Worm (Caenorhabditis elegans) whole organism, L1 larva: Measurements from ENCODE around the gene fbxa-15.

Source experiments
- C34B4.2 ChIP-seq: sonication (generic microtip); optimal IDR thresholded peaks from 2 replicates; lab custom pipeline; 2017; ENCODE audit warnings: mild to moderate bottlenecking, missing genetic modification characterization, missing compliant biosample characterization
- F16B12.6 ChIP-seq: fragments of 150-350 bp; optimal IDR thresholded peaks from 2 replicates; lab custom pipeline; 2014; ENCODE audit warnings: missing biosample characterization, missing genetic modification characterization
- aly-2 ChIP-seq: fragments of 150-350 bp; optimal IDR thresholded peaks from 2 replicates; lab custom pipeline; 2014; ENCODE audit warnings: missing biosample characterization, missing genetic modification characterization
- ceh-8 ChIP-seq: fragments of 200-800 bp; sonication (Bioruptor generic); optimal IDR thresholded peaks from 2 replicates; lab custom pipeline; 2018; ENCODE audit warnings: mild to moderate bottlenecking, missing genetic modification characterization, moderate library complexity, missing compliant biosample characterization
- ceh-82 ChIP-seq, 3 experiments: fragments of 150-350 bp in 1 of 3; sonication (generic microtip) in 2 of 3; optimal IDR thresholded peaks; 2 replicates each; lab custom pipeline; 2014 to 2017; ENCODE audit warnings: missing biosample characterization in 3 of 3, missing genetic modification characterization in 3 of 3
- ceh-88 ChIP-seq: fragments of 200-800 bp; sonication (Bioruptor generic); IDR thresholded peaks from 2 replicates; pipeline ENCODE4 v1.3.6; 2022; ENCODE audit warnings: missing genetic modification characterization, missing compliant biosample characterization
- dsc-1 ChIP-seq: sonication (generic microtip); optimal IDR thresholded peaks from 2 replicates; lab custom pipeline; 2016; ENCODE audit warnings: mild to moderate bottlenecking, missing genetic modification characterization, missing compliant biosample characterization
- efl-1 ChIP-seq, 4 experiments: fragments of 150-350 bp; optimal IDR thresholded peaks in 3 of 4; peaks in 1 of 4; 1 replicate in 1 of 4; 2 replicates in 3 of 4; lab custom pipeline; 2014; ENCODE audit warnings: missing biosample characterization in 2 of 4, missing genetic modification characterization in 2 of 4, missing genetic modification reagents in 2 of 4
- egl-27 ChIP-seq, 2 experiments: fragments of 150-350 bp in 1 of 2; sonication (generic microtip); optimal IDR thresholded peaks; 3 replicates each; lab custom pipeline; 2017 to 2018; ENCODE audit warnings: missing biosample characterization in 2 of 2, missing genetic modification characterization in 2 of 2, missing genetic modification reagents in 2 of 2
- elt-2 ChIP-seq: sonication (generic microtip); optimal IDR thresholded peaks from 2 replicates; lab custom pipeline; 2016; ENCODE audit warnings: missing genetic modification characterization, mild to moderate bottlenecking, inconsistent platforms, missing compliant biosample characterization, missing genetic modification reagents
- elt-3 ChIP-seq, 6 experiments: fragments of 150-350 bp in 1 of 6; sonication (generic microtip); optimal IDR thresholded peaks; 2 replicates each; lab custom pipeline; 2017 to 2018; ENCODE audit warnings: missing biosample characterization in 6 of 6, missing genetic modification characterization in 6 of 6, inconsistent platforms in 1 of 6
- fkh-10 ChIP-seq: sonication (generic microtip); optimal IDR thresholded peaks from 2 replicates; lab custom pipeline; 2017; ENCODE audit warnings: missing biosample characterization, missing genetic modification reagents, missing genetic modification characterization
- fkh-4 ChIP-seq: sonication (generic microtip); optimal IDR thresholded peaks from 2 replicates; lab custom pipeline; 2016; ENCODE audit warnings: missing compliant biosample characterization, missing genetic modification characterization, borderline replicate concordance
- fkh-8 ChIP-seq: sonication (generic microtip); optimal IDR thresholded peaks from 2 replicates; lab custom pipeline; 2016; ENCODE audit warnings: mild to moderate bottlenecking, missing genetic modification characterization, missing compliant biosample characterization
- fos-1 ChIP-seq: fragments of 150-350 bp; optimal IDR thresholded peaks from 2 replicates; lab custom pipeline; 2014; ENCODE audit warnings: missing biosample characterization, missing genetic modification characterization
- isw-1 ChIP-seq: fragments of 200-800 bp; sonication (Bioruptor generic); IDR thresholded peaks from 2 replicates; pipeline ENCODE4 v1.3.6; 2022; ENCODE audit warnings: missing genetic modification characterization, missing compliant biosample characterization
- jun-1 ChIP-seq: fragments of 150-350 bp; optimal IDR thresholded peaks from 2 replicates; lab custom pipeline; 2014; ENCODE audit warnings: missing biosample characterization, missing genetic modification reagents, missing genetic modification characterization
- lin-14 ChIP-seq: fragments of 200-800 bp; sonication (Bioruptor generic); optimal IDR thresholded peaks from 2 replicates; lab custom pipeline; 2018; ENCODE audit warnings: mild to moderate bottlenecking, missing genetic modification characterization, moderate library complexity, missing compliant biosample characterization
- lin-15B ChIP-seq: fragments of 150-350 bp; sonication (generic microtip); optimal IDR thresholded peaks from 3 replicates; lab custom pipeline; 2014; ENCODE audit warnings: missing biosample characterization, missing genetic modification characterization
- lin-35 ChIP-seq, 2 experiments: fragments of 150-350 bp; optimal IDR thresholded peaks; 2 replicates each; lab custom pipeline; 2014; ENCODE audit warnings: missing biosample characterization in 2 of 2, missing genetic modification characterization in 2 of 2, missing genetic modification reagents in 2 of 2
- lsy-2 ChIP-seq, 2 experiments: fragments of 150-350 bp; optimal IDR thresholded peaks; 2 replicates each; lab custom pipeline; 2014; ENCODE audit warnings: missing biosample characterization in 2 of 2, missing genetic modification characterization in 2 of 2
- mep-1 ChIP-seq: fragments of 150-350 bp; optimal IDR thresholded peaks from 2 replicates; lab custom pipeline; 2014; ENCODE audit warnings: missing biosample characterization, missing genetic modification characterization
- nhr-11 ChIP-seq: fragments of 150-350 bp; optimal IDR thresholded peaks from 2 replicates; lab custom pipeline; 2014; ENCODE audit warnings: missing biosample characterization, missing genetic modification characterization
- nhr-12 ChIP-seq: sonication (generic microtip); optimal IDR thresholded peaks from 2 replicates; lab custom pipeline; 2017; ENCODE audit warnings: missing biosample characterization, missing genetic modification characterization
- nhr-19 ChIP-seq: fragments of 200-800 bp; sonication (Bioruptor generic); conservative IDR thresholded peaks from 2 replicates; pipeline ENCODE4 v1.3.6; 2022; ENCODE audit warnings: missing genetic modification characterization, missing compliant biosample characterization
- nhr-20 ChIP-seq: sonication (generic microtip); optimal IDR thresholded peaks from 2 replicates; lab custom pipeline; 2016; ENCODE audit warnings: mild to moderate bottlenecking, missing genetic modification characterization, missing compliant biosample characterization
- nhr-237 ChIP-seq: fragments of 150-350 bp; optimal IDR thresholded peaks from 2 replicates; lab custom pipeline; 2014; ENCODE audit warnings: missing biosample characterization, missing genetic modification characterization
- nhr-47 ChIP-seq: sonication (generic microtip); optimal IDR thresholded peaks from 2 replicates; lab custom pipeline; 2016; ENCODE audit warnings: mild to moderate bottlenecking, missing genetic modification characterization, moderate library complexity, missing compliant biosample characterization
- nhr-71 ChIP-seq: sonication (generic microtip); optimal IDR thresholded peaks from 2 replicates; lab custom pipeline; 2016; ENCODE audit warnings: mild to moderate bottlenecking, missing genetic modification characterization, moderate library complexity, missing compliant biosample characterization
- nhr-77 ChIP-seq: fragments of 150-350 bp; optimal IDR thresholded peaks from 2 replicates; lab custom pipeline; 2014; ENCODE audit warnings: missing biosample characterization, missing genetic modification characterization
- nhr-85 ChIP-seq: sonication (generic microtip); peaks from one replicate; lab custom pipeline; 2016; ENCODE audit warnings: missing genetic modification characterization, inconsistent platforms, missing compliant biosample characterization
- nhr-90 ChIP-seq: sonication (generic microtip); optimal IDR thresholded peaks from 2 replicates; lab custom pipeline; 2016; ENCODE audit warnings: mild to moderate bottlenecking, missing genetic modification characterization, missing compliant biosample characterization; ENCODE audit not compliant: poor library complexity
- pax-3 ChIP-seq: fragments of 200-800 bp; sonication (Bioruptor generic); optimal IDR thresholded peaks from 2 replicates; lab custom pipeline; 2018; ENCODE audit warnings: mild to moderate bottlenecking, missing genetic modification characterization, moderate library complexity, missing compliant biosample characterization
- pqm-1 ChIP-seq: sonication (generic microtip); optimal IDR thresholded peaks from 3 replicates; lab custom pipeline; 2017; ENCODE audit warnings: missing biosample characterization, missing genetic modification characterization
- skn-1 ChIP-seq: fragments of 150-350 bp; optimal IDR thresholded peaks from 2 replicates; lab custom pipeline; 2014; ENCODE audit warnings: missing biosample characterization, missing genetic modification characterization
- sox-4 ChIP-seq: sonication (generic microtip); optimal IDR thresholded peaks from 2 replicates; lab custom pipeline; 2016; ENCODE audit warnings: missing genetic modification characterization, missing compliant biosample characterization
- swsn-7 ChIP-seq: sonication (generic microtip); optimal IDR thresholded peaks from 2 replicates; lab custom pipeline; 2016; ENCODE audit warnings: missing genetic modification characterization, missing compliant biosample characterization
- tbx-2 ChIP-seq: sonication (generic microtip); optimal IDR thresholded peaks from 2 replicates; lab custom pipeline; 2016; ENCODE audit warnings: missing genetic modification characterization, missing compliant biosample characterization
- tlp-1 ChIP-seq: fragments of 150-350 bp; optimal IDR thresholded peaks from 2 replicates; lab custom pipeline; 2014; ENCODE audit warnings: missing biosample characterization, missing genetic modification characterization
- unc-62 ChIP-seq: fragments of 150-350 bp; optimal IDR thresholded peaks from 2 replicates; lab custom pipeline; 2014; ENCODE audit warnings: missing biosample characterization, missing genetic modification reagents, missing genetic modification characterization
- unc-86 ChIP-seq: sonication (generic microtip); optimal IDR thresholded peaks from 2 replicates; lab custom pipeline; 2016; ENCODE audit warnings: missing genetic modification characterization, missing compliant biosample characterization
- vab-15 ChIP-seq: sonication (generic microtip); optimal IDR thresholded peaks from 2 replicates; lab custom pipeline; 2017; ENCODE audit warnings: missing genotype, mild to moderate bottlenecking, missing genetic modification characterization, missing compliant biosample characterization
- zip-4 ChIP-seq: fragments of 200-800 bp; sonication (Bioruptor generic); optimal IDR thresholded peaks from 2 replicates; lab custom pipeline; 2018; ENCODE audit warnings: mild to moderate bottlenecking, missing genetic modification characterization, moderate library complexity, missing compliant biosample characterization
- ztf-11 ChIP-seq, 2 experiments: sonication (generic microtip); optimal IDR thresholded peaks; 2 replicates each; lab custom pipeline; 2016 to 2017; ENCODE audit warnings: missing genetic modification characterization in 2 of 2, missing biosample characterization in 1 of 2, missing compliant biosample characterization in 1 of 2

Gene fbxa-15

DNA sequence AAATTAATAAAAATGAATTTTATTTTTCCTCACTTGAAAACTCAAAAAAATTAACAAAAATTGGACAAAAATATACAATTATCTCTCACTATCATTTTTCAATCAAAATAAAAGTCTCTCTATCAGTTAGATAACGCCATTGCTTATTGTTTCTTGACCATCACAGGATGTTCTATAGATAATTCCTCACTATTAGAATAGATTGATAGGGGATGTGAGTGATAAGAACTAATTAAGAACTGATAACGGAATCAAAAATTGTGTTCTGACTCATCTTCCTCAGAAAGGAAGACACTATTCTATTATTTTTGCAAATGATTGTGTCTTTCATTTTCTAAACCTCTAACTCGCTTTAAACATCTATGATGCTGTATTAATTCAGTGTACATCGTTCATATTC, 32.3 kb downstream of the fbxa-15 start:
- TF ChIP-seq pqm-1 (tag; lab: Kevin White, UChicago) = peak; percentile 35
- TF ChIP-seq jun-1 (tag; lab: Kevin White, UChicago) = peak; percentile 75
- peak; percentile 87 for TF ChIP-seq elt-2
- no peak for TF ChIP-seq F16B12.6

DNA sequence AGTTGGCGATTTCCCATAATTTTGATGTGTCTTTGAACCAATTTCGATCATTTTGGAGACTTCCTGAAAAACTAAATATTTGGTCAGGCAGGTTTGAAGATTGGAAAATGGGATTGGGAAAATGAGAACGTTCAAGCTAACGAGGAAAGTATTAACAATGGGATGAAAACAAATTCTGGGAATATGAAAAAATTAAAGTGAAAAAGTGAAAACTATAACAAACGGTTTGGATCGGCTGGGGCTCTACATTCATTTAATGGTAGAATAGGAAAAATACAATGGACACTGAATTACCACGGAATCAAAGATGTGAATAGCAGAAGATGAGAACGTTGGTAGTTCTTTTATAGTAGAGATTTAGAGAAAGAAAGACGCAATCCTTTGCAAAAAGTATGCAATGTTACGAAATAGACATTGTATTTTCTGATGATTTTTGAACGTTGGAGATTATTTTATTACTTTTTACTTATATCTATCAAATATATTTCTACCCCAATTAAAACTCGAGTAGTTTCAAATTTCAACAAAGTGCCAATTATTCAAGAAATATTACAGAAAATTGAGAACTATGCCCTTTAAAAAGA, 32.9 kb downstream of the fbxa-15 start, which contains the start of gene fbxa-50:
fbxa-50 (minus strand) TSS at position 51 of the 584 bp plus-strand sequence.
- no peak for TF ChIP-seq nhr-77
- peak; percentile 21 for TF ChIP-seq skn-1 (tag; lab: Kevin White, UChicago)

DNA sequence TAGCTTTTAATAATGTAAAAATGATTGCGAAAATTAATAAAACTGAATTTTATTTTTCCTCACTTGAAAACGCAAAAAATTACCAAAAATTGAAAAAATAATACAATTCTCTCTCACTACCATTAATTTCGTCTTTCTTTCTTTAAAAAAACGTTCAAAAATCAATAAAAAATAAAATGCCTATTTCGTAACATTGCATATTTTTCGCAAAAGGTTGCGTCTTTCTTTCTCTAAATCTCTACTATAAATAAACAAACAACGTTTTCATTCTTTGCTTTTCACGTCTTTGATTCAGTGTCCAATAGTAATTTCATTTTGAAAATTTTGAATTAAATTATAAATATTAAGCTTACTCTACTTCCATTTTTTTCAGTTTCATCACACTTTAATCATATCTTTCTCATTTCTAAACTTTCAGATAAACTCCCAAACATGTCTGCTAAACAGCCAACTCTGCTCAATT, 36.8 kb downstream of the fbxa-15 start, which contains the start of gene fbxa-37:
fbxa-37 (plus strand) TSS at position 413 of the 463 bp plus-strand sequence.
- TF ChIP-seq lsy-2 (tag; optimal IDR thresholded peaks at IDR 0.05; lab: Kevin White, UChicago) (peak; percentile 37 to 59), lin-15B (tag; lab: Kevin White, UChicago) (no peak), nhr-71 (tag; lab: Kevin White, UChicago) (peak; percentile 42), nhr-12 (tag; lab: Kevin White, UChicago) (no peak), skn-1 (tag; lab: Kevin White, UChicago) (peak; percentile 61), zip-4 (GFP tag; lab: Kevin White, UChicago) (peak; percentile 92), jun-1 (tag; lab: Kevin White, UChicago) (no peak), lin-35 (GFP tag; optimal IDR thresholded peaks at IDR 0.05; lab: Kevin White, UChicago) (peak in 1 of 2 experiments; percentile 25), ceh-82 (tag; optimal IDR thresholded peaks at IDR 0.05; lab: Kevin White, UChicago) (peak in 2 of 3 experiments; percentile 32 to 34), lin-14 (GFP tag; lab: Kevin White, UChicago) (peak; percentile 61), nhr-237 (tag; lab: Kevin White, UChicago) (peak; percentile 67), nhr-47 (tag; lab: Kevin White, UChicago) (peak; percentile 18), nhr-77 (no peak), efl-1 (optimal IDR thresholded peaks at IDR 0.05; lab: Kevin White, UChicago) (peak; percentile 22 to 36), efl-1 (GFP tag; optimal IDR thresholded peaks at IDR 0.05 in 1 of 2; lab: Kevin White, UChicago) (peak; percentile 18 to 80), swsn-7 (peak; percentile 25), elt-2 (peak; percentile 2)

DNA sequence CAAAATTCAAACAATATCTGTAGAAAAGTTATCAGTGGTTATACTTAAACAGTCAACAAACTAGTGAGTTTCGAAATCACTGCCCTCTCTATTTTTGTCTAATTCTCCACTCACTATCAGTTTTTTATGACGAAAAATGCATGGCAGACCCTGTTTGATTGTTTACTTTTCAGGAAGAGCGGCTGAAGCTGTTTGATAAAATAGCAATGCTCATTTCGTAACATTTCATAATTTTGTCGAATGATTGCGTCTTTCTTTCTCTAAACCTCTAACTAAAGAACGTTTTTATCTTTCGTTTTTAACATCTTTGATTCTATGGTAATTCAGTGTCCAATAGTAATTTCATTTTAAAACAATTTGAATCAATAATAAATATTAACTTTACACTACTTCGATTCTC, 42.3 kb downstream of the fbxa-15 start:
- no peak for TF ChIP-seq nhr-85
- TF ChIP-seq dsc-1 = no peak
- no peak for TF ChIP-seq skn-1 (tag; lab: Kevin White, UChicago)
- no peak for TF ChIP-seq isw-1 (GFP tag; lab: Robert Waterston, UW)
- no peak for TF ChIP-seq tlp-1
- TF ChIP-seq unc-86 = no peak
- TF ChIP-seq nhr-20 (tag; lab: Kevin White, UChicago) = peak; percentile 37
- no peak for TF ChIP-seq fkh-8
- TF ChIP-seq nhr-12 (tag; lab: Kevin White, UChicago) = no peak
- peak; percentile 3 for TF ChIP-seq nhr-90 (tag; lab: Kevin White, UChicago)
- TF ChIP-seq ztf-11 (tag; optimal IDR thresholded peaks at IDR 0.05; lab: Kevin White, UChicago) = no peak
- TF ChIP-seq ceh-88 (GFP tag; lab: Robert Waterston, UW) = no peak
- no peak for TF ChIP-seq aly-2 (tag; lab: Kevin White, UChicago)
- TF ChIP-seq nhr-237 (tag; lab: Kevin White, UChicago) = no peak
- TF ChIP-seq elt-3 (tag; optimal IDR thresholded peaks at IDR 0.05; lab: Kevin White, UChicago) = peak in 1 of 6 experiments; percentile 43
- TF ChIP-seq fkh-4 (tag; lab: Kevin White, UChicago) = no peak
- TF ChIP-seq pax-3 (tag; lab: Kevin White, UChicago) = peak; percentile 25
- TF ChIP-seq egl-27 (tag; optimal IDR thresholded peaks at IDR 0.05; lab: Kevin White, UChicago) = no peak
- TF ChIP-seq fos-1 (tag; lab: Kevin White, UChicago) = no peak
- no peak for TF ChIP-seq tbx-2 (tag; lab: Kevin White, UChicago)
- TF ChIP-seq lin-15B (tag; lab: Kevin White, UChicago) = no peak
- no peak for TF ChIP-seq vab-15 (tag; lab: Kevin White, UChicago)
- no peak for TF ChIP-seq nhr-11
- no peak for TF ChIP-seq swsn-7
- no peak for TF ChIP-seq sox-4 (tag; lab: Kevin White, UChicago)
- no peak for TF ChIP-seq C34B4.2 (tag; lab: Kevin White, UChicago)
- no peak for TF ChIP-seq ceh-82 (tag; optimal IDR thresholded peaks at IDR 0.05; lab: Kevin White, UChicago)
- TF ChIP-seq zip-4 (GFP tag; lab: Kevin White, UChicago) = peak; percentile 55
- TF ChIP-seq unc-62 = no peak
- no peak for TF ChIP-seq nhr-19 (GFP tag; lab: Robert Waterston, UW)
- TF ChIP-seq ceh-8 (GFP tag; lab: Kevin White, UChicago) = no peak
- TF ChIP-seq fkh-10 (GFP tag; lab: Kevin White, UChicago) = no peak
- no peak for TF ChIP-seq mep-1 (tag; lab: Kevin White, UChicago)
